Fruit fly (Drosophila melanogaster) whole organism, embryonic: Measurements from ENCODE around the gene SkpC.

Experiments used
- ATbp ChIP-seq: fragments of 200-800 bp; sonication (Bioruptor generic); optimal IDR thresholded peaks from 2 replicates; lab custom pipeline; 2017; ENCODE audit warnings: missing biosample characterization, mild to moderate bottlenecking, missing genetic modification characterization, missing genetic modification reagents
- Abd-B ChIP-seq: fragments of 200-800 bp; sonication (Bioruptor generic); optimal IDR thresholded peaks from 2 replicates; lab custom pipeline; 2018; ENCODE audit warnings: missing biosample characterization, mild to moderate bottlenecking, missing genetic modification characterization, moderate library complexity
- B-H2 ChIP-seq: fragments of 200-800 bp; sonication (Bioruptor generic); optimal IDR thresholded peaks from 2 replicates; lab custom pipeline; 2018; ENCODE audit warnings: missing biosample characterization, mild to moderate bottlenecking, missing genetic modification characterization
- CG10209 ChIP-seq: fragments of 200-800 bp; sonication (Bioruptor generic); optimal IDR thresholded peaks from 3 replicates; lab custom pipeline; 2017; ENCODE audit warnings: missing biosample characterization, mild to moderate bottlenecking, missing genetic modification characterization, missing genetic modification reagents
- CG10267 ChIP-seq: fragments of 200-800 bp; sonication (Bioruptor generic); optimal IDR thresholded peaks from 2 replicates; lab custom pipeline; 2018; ENCODE audit warnings: missing biosample characterization, mild to moderate bottlenecking, missing genetic modification characterization, moderate library complexity
- CG10565 ChIP-seq: fragments of 200-800 bp; sonication (Bioruptor generic); optimal IDR thresholded peaks from 3 replicates; lab custom pipeline; 2016; ENCODE audit warnings: missing biosample characterization, mild to moderate bottlenecking, missing genetic modification characterization
- CG10959 ChIP-seq: fragments of 200-800 bp; sonication (Bioruptor generic); IDR thresholded peaks from 2 replicates; pipeline ENCODE4 v1.3.6; 2022; ENCODE audit warnings: missing biosample characterization, missing genetic modification characterization
- CG12236 ChIP-seq: fragments of 200-800 bp; sonication (Bioruptor generic); optimal IDR thresholded peaks from 2 replicates; lab custom pipeline; 2016; ENCODE audit warnings: missing biosample characterization, missing genetic modification characterization
- CG17568 ChIP-seq: fragments of 200-800 bp; sonication (Bioruptor generic); optimal IDR thresholded peaks from 2 replicates; lab custom pipeline; 2018; ENCODE audit warnings: missing biosample characterization, mild to moderate bottlenecking, missing genetic modification characterization, moderate library complexity
- CG17829 ChIP-seq: fragments of 200-800 bp; optimal IDR thresholded peaks from 2 replicates; lab custom pipeline; 2019; ENCODE audit warnings: missing biosample characterization, mild to moderate bottlenecking, missing genetic modification characterization, moderate library complexity
- CG1792 ChIP-seq: fragments of 200-800 bp; sonication (Bioruptor generic); optimal IDR thresholded peaks from 2 replicates; lab custom pipeline; 2016; ENCODE audit warnings: missing biosample characterization, missing genetic modification characterization
- CG32772 ChIP-seq: fragments of 200-800 bp; sonication (Bioruptor generic); IDR thresholded peaks from 2 replicates; pipeline ENCODE4 v1.3.6; 2022; ENCODE audit warnings: missing biosample characterization, missing genetic modification characterization
- CG4424 ChIP-seq: fragments of 200-800 bp; sonication (Bioruptor generic); optimal IDR thresholded peaks from 3 replicates; lab custom pipeline; 2016; ENCODE audit warnings: missing biosample characterization, missing genetic modification characterization
- CG5245 ChIP-seq: fragments of 200-800 bp; sonication (Bioruptor generic); optimal IDR thresholded peaks from 3 replicates; lab custom pipeline; 2016; ENCODE audit warnings: missing biosample characterization, missing genetic modification characterization
- CG5953 ChIP-seq: fragments of 200-800 bp; sonication (Bioruptor generic); IDR thresholded peaks from 2 replicates; pipeline ENCODE4 v1.3.6; 2022; ENCODE audit warnings: missing biosample characterization, missing genetic modification characterization
- CG6689 ChIP-seq: fragments of 200-800 bp; sonication (Bioruptor generic); IDR thresholded peaks from 2 replicates; pipeline ENCODE4 v1.3.6; 2022; ENCODE audit warnings: missing biosample characterization, missing genetic modification characterization
- CG6854 ChIP-seq: fragments of 200-800 bp; sonication (Bioruptor generic); optimal IDR thresholded peaks from 3 replicates; lab custom pipeline; 2017; ENCODE audit warnings: missing biosample characterization, mild to moderate bottlenecking, missing genetic modification characterization
- CG8924 ChIP-seq: fragments of 200-800 bp; optimal IDR thresholded peaks from 3 replicates; lab custom pipeline; 2019; ENCODE audit warnings: missing biosample characterization, mild to moderate bottlenecking, missing genetic modification characterization, moderate library complexity
- Dek ChIP-seq: fragments of 200-800 bp; sonication (Bioruptor generic); optimal IDR thresholded peaks from 3 replicates; lab custom pipeline; 2019; ENCODE audit warnings: missing biosample characterization, mild to moderate bottlenecking, missing genetic modification characterization, moderate library complexity
- E2f1 ChIP-seq: fragments of 200-800 bp; sonication (Bioruptor generic); IDR thresholded peaks from 2 replicates; pipeline ENCODE4 v1.3.6; 2022; ENCODE audit warnings: missing biosample characterization, missing genetic modification characterization
- Ets97D ChIP-seq: fragments of 200-800 bp; sonication (Bioruptor generic); optimal IDR thresholded peaks from 3 replicates; lab custom pipeline; 2016; ENCODE audit warnings: missing biosample characterization, missing genetic modification characterization
- H15 ChIP-seq: fragments of 200-800 bp; sonication (Bioruptor generic); IDR thresholded peaks from 3 replicates; pipeline ENCODE4 v1.3.6; 2022; ENCODE audit warnings: missing biosample characterization, missing genetic modification characterization
- H2.0 ChIP-seq: fragments of 200-800 bp; sonication (Bioruptor generic); IDR thresholded peaks from 2 replicates; pipeline ENCODE4 v1.3.6; 2022; ENCODE audit warnings: missing biosample characterization, missing genetic modification characterization
- HLH54F ChIP-seq: fragments of 200-800 bp; sonication (Bioruptor generic); optimal IDR thresholded peaks from 3 replicates; lab custom pipeline; 2016; ENCODE audit warnings: missing biosample characterization, missing genetic modification characterization
- Hsf ChIP-seq: fragments of 200-800 bp; sonication (Bioruptor generic); optimal IDR thresholded peaks from 3 replicates; lab custom pipeline; 2016; ENCODE audit warnings: missing biosample characterization, missing genetic modification characterization
- MBD-R2 ChIP-seq: fragments of 200-800 bp; sonication (Bioruptor generic); IDR thresholded peaks from 2 replicates; pipeline ENCODE4 v1.3.6; 2022; ENCODE audit warnings: missing biosample characterization, missing genetic modification characterization
- NK7.1 ChIP-seq: fragments of 200-800 bp; sonication (Bioruptor generic); optimal IDR thresholded peaks from 3 replicates; lab custom pipeline; 2016; ENCODE audit warnings: missing biosample characterization, missing genetic modification characterization
- Opbp ChIP-seq: fragments of 200-800 bp; sonication (Bioruptor generic); IDR thresholded peaks from 3 replicates; pipeline ENCODE4 v1.3.6; 2022; ENCODE audit warnings: missing biosample characterization, missing genetic modification characterization; ENCODE audit not compliant: partially characterized antibody
- Taf1 ChIP-seq: fragments of 200-800 bp; sonication (Bioruptor generic); IDR thresholded peaks from 2 replicates; pipeline ENCODE4 v1.3.6; 2022; ENCODE audit warnings: missing biosample characterization, missing genetic modification characterization
- Tbp ChIP-seq: fragments of >200 bp; optimal IDR thresholded peaks from 2 replicates; lab custom pipeline; 2018; ENCODE audit warnings: missing biosample characterization, missing genetic modification characterization
- amos ChIP-seq: fragments of 200-800 bp; sonication (Bioruptor generic); IDR thresholded peaks from 2 replicates; pipeline ENCODE4 v1.3.6; 2022; ENCODE audit warnings: missing biosample characterization, missing genetic modification characterization; ENCODE audit not compliant: partially characterized antibody
- ara ChIP-seq: fragments of 200-800 bp; sonication (Bioruptor generic); IDR thresholded peaks from 2 replicates; pipeline ENCODE4 v1.3.6; 2022; ENCODE audit warnings: missing biosample characterization, missing genetic modification characterization
- croc ChIP-seq: fragments of 200-800 bp; sonication (Bioruptor generic); conservative IDR thresholded peaks from 3 replicates; pipeline ENCODE4 v1.3.6; 2022; ENCODE audit warnings: missing biosample characterization, missing genetic modification characterization
- crol ChIP-seq: fragments of 200-800 bp; sonication (Bioruptor generic); IDR thresholded peaks from 2 replicates; pipeline ENCODE4 v1.3.6; 2022; ENCODE audit warnings: missing biosample characterization, missing genetic modification characterization
- emc ChIP-seq: fragments of 200-800 bp; sonication (Bioruptor generic); optimal IDR thresholded peaks from 2 replicates; lab custom pipeline; 2016; ENCODE audit warnings: missing biosample characterization, missing genetic modification characterization
- fd102C ChIP-seq: fragments of 200-800 bp; sonication (Bioruptor generic); optimal IDR thresholded peaks from 2 replicates; lab custom pipeline; 2018; ENCODE audit warnings: missing biosample characterization, mild to moderate bottlenecking, missing genetic modification characterization, moderate library complexity
- fd64A ChIP-seq: fragments of 200-800 bp; sonication (Bioruptor generic); optimal IDR thresholded peaks from 3 replicates; lab custom pipeline; 2018; ENCODE audit warnings: missing biosample characterization, mild to moderate bottlenecking, missing genetic modification characterization
- ftz-f1 ChIP-seq: fragments of 200-800 bp; sonication (Bioruptor generic); optimal IDR thresholded peaks from 2 replicates; lab custom pipeline; 2016; ENCODE audit warnings: missing biosample characterization, missing genetic modification characterization
- hkb ChIP-seq, 2 experiments: fragments of 200-800 bp in 1 of 2; fragments of >200 bp in 1 of 2; sonication (Bioruptor generic) in 1 of 2; IDR thresholded peaks in 1 of 2; optimal IDR thresholded peaks in 1 of 2; 2 replicates each; pipeline versions ENCODE4 v1.3.6 to Lab custom; 2017 to 2022; ENCODE audit warnings: missing biosample characterization in 1 of 2, missing genetic modification characterization in 1 of 2
- ken ChIP-seq: fragments of 200-800 bp; sonication (Bioruptor generic); IDR thresholded peaks from 3 replicates; pipeline ENCODE4 v1.3.6; 2022; ENCODE audit warnings: missing biosample characterization, missing genetic modification characterization
- maf-S ChIP-seq: fragments of 200-800 bp; sonication (Bioruptor generic); optimal IDR thresholded peaks from 2 replicates; lab custom pipeline; 2016; ENCODE audit warnings: missing biosample characterization, missing genetic modification characterization
- nerfin-1 ChIP-seq: fragments of 200-800 bp; sonication (Bioruptor generic); optimal IDR thresholded peaks from 3 replicates; lab custom pipeline; 2019; ENCODE audit warnings: missing biosample characterization, mild to moderate bottlenecking, missing genetic modification characterization, moderate library complexity
- pan ChIP-seq, 4 experiments: fragments of >200 bp in 3 of 4; fragments of 200-800 bp in 1 of 4; sonication (Bioruptor generic) in 1 of 4; optimal IDR thresholded peaks in 3 of 4; IDR thresholded peaks in 1 of 4; 2 replicates each; pipeline versions ENCODE4 v1.3.6 to Lab custom; 2017 to 2022; ENCODE audit warnings: missing biosample characterization in 2 of 4, missing genetic modification characterization in 2 of 4, mixed read lengths in 1 of 4
- phol ChIP-seq: fragments of 200-800 bp; sonication (Bioruptor generic); optimal IDR thresholded peaks from 3 replicates; lab custom pipeline; 2018; ENCODE audit warnings: missing biosample characterization, mild to moderate bottlenecking, missing genetic modification characterization, moderate library complexity
- slbo ChIP-seq: fragments of 200-800 bp; sonication (Bioruptor generic); IDR thresholded peaks from 2 replicates; pipeline ENCODE4 v1.3.6; 2022; ENCODE audit warnings: missing biosample characterization, missing genetic modification characterization
- sqz ChIP-seq: fragments of 200-800 bp; sonication (Bioruptor generic); optimal IDR thresholded peaks from 3 replicates; lab custom pipeline; 2018; ENCODE audit warnings: missing biosample characterization, mild to moderate bottlenecking, missing genetic modification characterization
- sr ChIP-seq: fragments of 200-800 bp; sonication (Bioruptor generic); IDR thresholded peaks from 3 replicates; pipeline ENCODE4 v1.3.6; 2022; ENCODE audit warnings: missing biosample characterization, missing genetic modification characterization
- stwl ChIP-seq: fragments of 200-800 bp; sonication (Bioruptor generic); optimal IDR thresholded peaks from 3 replicates; lab custom pipeline; 2018; ENCODE audit warnings: missing biosample characterization, mild to moderate bottlenecking, missing genetic modification characterization, moderate library complexity
- tx ChIP-seq: fragments of 200-800 bp; sonication (Bioruptor generic); optimal IDR thresholded peaks from 2 replicates; lab custom pipeline; 2016; ENCODE audit warnings: missing biosample characterization, missing genetic modification characterization

The SkpC gene

dm6 chrX:19850503-19851094 is 34.7 kb downstream of the SkpC start (continued):
- TF ChIP-seq amos (no peak), HLH54F (GFP tag; lab: Kevin White, UChicago) (peak; percentile 70), croc (GFP tag; lab: Robert Waterston, UW) (peak; percentile 90), phol (tag; lab: Kevin White, UChicago) (peak; percentile 95), tx (peak; percentile 86), fd102C (GFP tag; lab: Kevin White, UChicago) (peak; percentile 88), Hsf (peak; percentile 94), CG17829 (tag; lab: Kevin White, UChicago) (peak; percentile 79), ftz-f1 (no peak), CG5953 (GFP tag; lab: Robert Waterston, UW) (peak; percentile 85), NK7.1 (peak; percentile 83), Dek (peak; percentile 78), ATbp (GFP tag; lab: Kevin White, UChicago) (peak; percentile 92), H15 (GFP tag; lab: Robert Waterston, UW) (peak; percentile 85), B-H2 (GFP tag; lab: Kevin White, UChicago) (no peak), hkb (optimal IDR thresholded peaks at IDR 0.05; lab: Kevin White, UChicago) (no peak), hkb (GFP tag; IDR thresholded peaks at IDR 0.05; lab: Robert Waterston, UW) (peak; percentile 86), Ets97D (GFP tag; lab: Kevin White, UChicago) (peak; percentile 47), crol (GFP tag; lab: Robert Waterston, UW) (peak; percentile 64), CG32772 (GFP tag; lab: Robert Waterston, UW) (peak; percentile 87), ara (GFP tag; lab: Robert Waterston, UW) (peak; percentile 90), CG6854 (GFP tag; lab: Kevin White, UChicago) (peak; percentile 51), nerfin-1 (tag; lab: Kevin White, UChicago) (peak; percentile 77), CG8924 (tag; lab: Kevin White, UChicago) (peak; percentile 68), Abd-B (GFP tag; lab: Kevin White, UChicago) (peak; percentile 88), maf-S (GFP tag; lab: Kevin White, UChicago) (peak; percentile 81), CG1792 (GFP tag; lab: Kevin White, UChicago) (peak; percentile 76), sqz (peak; percentile 73), Tbp (GFP tag; lab: Kevin White, UChicago) (no peak), CG4424 (GFP tag; lab: Kevin White, UChicago) (peak; percentile 94), E2f1 (GFP tag; lab: Robert Waterston, UW) (peak; percentile 88), CG10267 (peak; percentile 89), MBD-R2 (GFP tag; lab: Robert Waterston, UW) (peak; percentile 31; the same call in 1 of the 2 replicates), Taf1 (GFP tag; lab: Robert Waterston, UW) (no peak), CG10209 (GFP tag; lab: Kevin White, UChicago) (peak; percentile 92), slbo (GFP tag; lab: Robert Waterston, UW) (peak; percentile 76), CG6689 (GFP tag; lab: Robert Waterston, UW) (peak; percentile 86), sr (GFP tag; lab: Robert Waterston, UW) (peak; percentile 44; the same call in 1 of the 3 replicates), ken (GFP tag; lab: Robert Waterston, UW) (peak; percentile 88), pan (optimal IDR thresholded peaks at IDR 0.05; lab: Kevin White, UChicago) (no peak), pan (GFP tag; optimal IDR thresholded peaks at IDR 0.05 in 1 of 2, IDR thresholded peaks at IDR 0.05 in 1 of 2) (peak in 1 of 2 experiments; percentile 90), emc (GFP tag; lab: Kevin White, UChicago) (peak; percentile 66), CG5245 (GFP tag; lab: Kevin White, UChicago) (peak; percentile 89), H2.0 (GFP tag; lab: Robert Waterston, UW) (peak; percentile 85), CG10565 (peak; percentile 82), CG10959 (GFP tag; lab: Robert Waterston, UW) (peak; percentile 94), stwl (tag; lab: Kevin White, UChicago) (peak; percentile 62), CG12236 (GFP tag; lab: Kevin White, UChicago) (peak; percentile 91), CG17568 (GFP tag; lab: Kevin White, UChicago) (no peak), fd64A (peak; percentile 71), Opbp (GFP tag; lab: Robert Waterston, UW) (no peak)
